Fruit fly (Drosophila melanogaster) whole organism, prepupa: Measurements from ENCODE around the gene UQCR-Q.

Experiments used
- CG10631 ChIP-seq: fragments of 200-800 bp; sonication (Bioruptor generic); optimal IDR thresholded peaks from 2 replicates; lab custom pipeline; 2016; ENCODE audit warnings: missing biosample characterization, missing genetic modification characterization
- CG6854 ChIP-seq: fragments of 200-800 bp; sonication (Bioruptor generic); optimal IDR thresholded peaks from 2 replicates; lab custom pipeline; 2017; ENCODE audit warnings: missing biosample characterization, mild to moderate bottlenecking, missing genetic modification characterization
- Eip75B ChIP-seq: fragments of 200-800 bp; sonication (Bioruptor generic); optimal IDR thresholded peaks from 3 replicates; lab custom pipeline; 2016; ENCODE audit warnings: missing biosample characterization, missing genetic modification characterization
- salr ChIP-seq, 2 experiments: fragments of 200-800 bp; sonication (Bioruptor generic); optimal IDR thresholded peaks; 3 replicates each; lab custom pipeline; 2016 to 2018; ENCODE audit warnings: missing biosample characterization in 2 of 2, missing genetic modification characterization in 2 of 2, mild to moderate bottlenecking in 1 of 2

DNA sequence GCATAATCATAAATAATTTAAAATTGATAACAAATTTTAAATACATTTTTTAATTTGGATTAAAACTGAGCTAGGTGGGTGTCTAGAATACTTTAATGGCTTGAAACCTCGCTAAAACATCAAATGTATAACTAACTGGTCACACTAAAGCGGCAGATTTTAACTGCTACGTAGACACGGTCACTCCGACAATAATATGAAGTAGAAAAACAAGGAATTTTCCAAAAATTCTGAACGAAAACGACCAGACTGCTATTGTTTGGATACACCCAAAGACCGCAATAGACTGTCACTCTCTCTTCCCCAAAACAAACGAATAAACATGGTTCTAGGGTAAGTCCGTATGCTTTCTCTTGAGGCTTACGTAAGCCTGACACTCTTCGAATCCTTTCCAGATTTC, 8.8 kb upstream of the UQCR-Q start, which contains the start of gene QIL1:
- TF ChIP-seq CG6854, result no peak
- no peak for TF ChIP-seq CG10631 (GFP tag; lab: Kevin White, UChicago)
- TF ChIP-seq Eip75B (GFP tag; lab: Kevin White, UChicago), result no peak
- no peak for TF ChIP-seq salr (GFP tag; optimal IDR thresholded peaks at IDR 0.05; lab: Kevin White, UChicago)
